Comparison of ENCODE assay signal across 4 fruit fly cellular contexts in the genomic region with DNA sequence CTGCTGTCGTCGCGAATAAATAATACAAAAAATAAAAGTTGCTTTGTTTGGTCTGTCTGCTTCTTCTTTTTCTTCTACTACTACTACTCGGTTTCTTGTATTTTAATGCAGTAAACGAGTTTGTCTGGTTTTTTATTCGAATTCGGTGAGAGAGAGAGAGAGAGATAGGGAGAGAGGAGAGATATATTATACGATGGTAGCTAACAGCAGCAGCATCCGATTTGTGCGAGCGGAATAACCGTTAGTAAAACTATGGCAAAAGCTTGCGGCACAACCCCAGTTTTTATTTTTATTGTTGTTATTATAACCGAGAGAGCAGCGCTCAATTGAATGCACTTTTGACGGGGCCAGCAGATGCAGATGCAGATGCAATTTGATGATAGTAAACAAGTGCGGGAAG.
TF ChIP-seq lines count a peak whose summit lies in the region.

No protein-coding gene starts in this region.

- no peak for TF ChIP-seq CTCF in whole organism, embryonic (GFP tag; optimal IDR thresholded peaks at IDR 0.05; lab: Kevin White, UChicago)

TF ChIP-seq in whole organism, adult, 20 proteins besides CTCF, POLR2A, EP300 and RAD21:
- no peak for TF ChIP-seq CG11617 (GFP tag; optimal IDR thresholded peaks at IDR 0.05; lab: Kevin White, UChicago)
- TF ChIP-seq CG7045 (GFP tag; optimal IDR thresholded peaks at IDR 0.05; lab: Kevin White, UChicago), result no peak
- no peak for TF ChIP-seq Hr96 (GFP tag; optimal IDR thresholded peaks at IDR 0.05; lab: Kevin White, UChicago)
- TF ChIP-seq ovo (GFP tag; optimal IDR thresholded peaks at IDR 0.05; lab: Kevin White, UChicago), result peak; percentile 89
- TF ChIP-seq Crg-1 (GFP tag; optimal IDR thresholded peaks at IDR 0.05; lab: Kevin White, UChicago), result no peak

TF ChIP-seq in whole organism, embryonic, 481 proteins besides CTCF, POLR2A, EP300 and RAD21:
- TF ChIP-seq fru (optimal IDR thresholded peaks at IDR 0.05; lab: Kevin White, UChicago) (no peak), Hr78 (GFP tag; optimal IDR thresholded peaks at IDR 0.05; lab: Kevin White, UChicago) (no peak), E2f1 (GFP tag; IDR thresholded peaks at IDR 0.05; lab: Robert Waterston, UW) (no peak), Tbp (GFP tag; optimal IDR thresholded peaks at IDR 0.05; lab: Kevin White, UChicago) (no peak), stc (GFP tag; IDR thresholded peaks at IDR 0.05; lab: Robert Waterston, UW) (0 out of 2 replicates have a peak, but pooled peaks have one; percentile 2), CG14050 (GFP tag; IDR thresholded peaks at IDR 0.05; lab: Robert Waterston, UW) (no peak), crol (GFP tag; IDR thresholded peaks at IDR 0.05; lab: Robert Waterston, UW) (peak; percentile 24; the same call in 1 of the 2 replicates), CG11504 (tag; optimal IDR thresholded peaks at IDR 0.05; lab: Kevin White, UChicago) (peak; percentile 37), Trl (optimal IDR thresholded peaks at IDR 0.05; lab: Kevin White, UChicago) (peak; percentile 25 to 58), Trl (GFP tag; optimal IDR thresholded peaks at IDR 0.05; lab: Kevin White, UChicago) (no peak), CG34224 (GFP tag; IDR thresholded peaks at IDR 0.05; lab: Robert Waterston, UW; ENCODE audit: partially characterized antibody) (peak; percentile 23; the same call in 1 of the 3 replicates), chinmo (GFP tag; IDR thresholded peaks at IDR 0.05; lab: Robert Waterston, UW; ENCODE audit: partially characterized antibody) (peak; percentile 76; the same call in 1 of the 4 replicates), tgo (GFP tag; IDR thresholded peaks at IDR 0.05; lab: Robert Waterston, UW) (0 out of 3 replicates have a peak, but pooled peaks have one; percentile 0), CG17385 (GFP tag; optimal IDR thresholded peaks at IDR 0.05; lab: Kevin White, UChicago) (peak; percentile 26)

TF ChIP-seq in whole organism, pupa, 21 proteins besides CTCF, POLR2A, EP300 and RAD21:
- TF ChIP-seq CG34367 (tag; optimal IDR thresholded peaks at IDR 0.05; lab: Kevin White, UChicago), result no peak
- no peak for TF ChIP-seq Pif1A (GFP tag; optimal IDR thresholded peaks at IDR 0.05; lab: Kevin White, UChicago)
- 0 out of 2 replicates have a peak, but pooled peaks have one; percentile 1 for TF ChIP-seq CG12605 (GFP tag; IDR thresholded peaks at IDR 0.05; lab: Robert Waterston, UW)
- no peak; the same call in 1 of the 2 replicates for TF ChIP-seq Ets98B (GFP tag; IDR thresholded peaks at IDR 0.05; lab: Robert Waterston, UW)
- no peak for TF ChIP-seq CG4496 (GFP tag; IDR thresholded peaks at IDR 0.05; lab: Robert Waterston, UW)
- TF ChIP-seq CG8301 (tag; optimal IDR thresholded peaks at IDR 0.05; lab: Kevin White, UChicago), result no peak
- no peak for TF ChIP-seq EcR (GFP tag; optimal IDR thresholded peaks at IDR 0.05; lab: Kevin White, UChicago)

TF ChIP-seq in whole organism, wandering third instar larva, 38 proteins besides CTCF, POLR2A, EP300 and RAD21:
- TF ChIP-seq Abd-B (GFP tag; optimal IDR thresholded peaks at IDR 0.05; lab: Kevin White, UChicago) (no peak), Vsx2 (GFP tag; optimal IDR thresholded peaks at IDR 0.05; lab: Kevin White, UChicago; ENCODE audit: partially characterized antibody) (peak; percentile 26), GATAd (GFP tag; optimal IDR thresholded peaks at IDR 0.05; lab: Kevin White, UChicago) (no peak), woc (GFP tag; optimal IDR thresholded peaks at IDR 0.05; lab: Kevin White, UChicago) (no peak), CG32264 (GFP tag; optimal IDR thresholded peaks at IDR 0.05; lab: Kevin White, UChicago) (no peak), tai (GFP tag; optimal IDR thresholded peaks at IDR 0.05; lab: Kevin White, UChicago) (no peak), Myc (optimal IDR thresholded peaks at IDR 0.05; lab: Kevin White, UChicago) (no peak)
